Worm (Caenorhabditis elegans): ENCODE results near the gene T05B4.8.

Gene T05B4.8

DNA sequence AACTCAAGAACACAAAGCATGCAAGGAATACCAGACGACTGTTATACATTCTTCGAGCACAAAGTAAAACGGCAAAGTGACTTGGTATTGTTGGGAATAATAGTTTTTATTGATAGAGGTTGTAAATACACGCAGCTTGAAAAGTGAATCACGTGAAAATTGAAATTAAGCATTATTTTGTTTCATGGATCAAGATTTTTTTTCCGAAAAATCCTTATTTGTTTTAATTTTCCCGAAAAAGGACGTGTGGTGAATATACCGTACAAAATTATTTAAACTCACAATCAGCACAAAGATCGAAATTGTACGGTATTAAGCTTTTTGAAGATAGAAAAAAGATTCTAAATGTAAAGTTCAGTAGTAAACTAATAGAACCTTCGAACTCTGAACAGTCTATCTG lies 6.1 kb downstream of the T05B4.8 start, which contains the start of gene clc-18:
Gene clc-18, minus strand, starts transcription at position 101 of the 400 bp plus-strand sequence.
- no peak for TF ChIP-seq jun-1 (tag; optimal IDR thresholded peaks at IDR 0.05)
- TF ChIP-seq nhr-90 (tag; optimal IDR thresholded peaks at IDR 0.05; ENCODE audit: poor library complexity): no peak
- no peak for TF ChIP-seq lin-35 (GFP tag; optimal IDR thresholded peaks at IDR 0.05)
- TF ChIP-seq zip-4 (GFP tag; optimal IDR thresholded peaks at IDR 0.05): no peak
- no peak for TF ChIP-seq fos-1 (tag; optimal IDR thresholded peaks at IDR 0.05)
- TF ChIP-seq unc-86 (tag; optimal IDR thresholded peaks at IDR 0.05): no peak
- no peak for TF ChIP-seq nhr-11 (tag; optimal IDR thresholded peaks at IDR 0.05)
- TF ChIP-seq blmp-1 (tag; optimal IDR thresholded peaks at IDR 0.05): no peak
- TF ChIP-seq lir-3 (tag; optimal IDR thresholded peaks at IDR 0.05; ENCODE audit: poor library complexity): no peak
- TF ChIP-seq mdl-1 (tag; optimal IDR thresholded peaks at IDR 0.05): no peak
- no peak for TF ChIP-seq hlh-17 (GFP tag; optimal IDR thresholded peaks at IDR 0.05; ENCODE audit: borderline replicate concordance)
- TF ChIP-seq nhr-76 (tag; optimal IDR thresholded peaks at IDR 0.05): no peak
- TF ChIP-seq ztf-4 (tag; optimal IDR thresholded peaks at IDR 0.05): no peak
- TF ChIP-seq unc-30 (tag; optimal IDR thresholded peaks at IDR 0.05): no peak
- TF ChIP-seq sup-37 (GFP tag; optimal IDR thresholded peaks at IDR 0.05): no peak
- no peak for TF ChIP-seq nhr-85 (tag)
- TF ChIP-seq zag-1 (tag; optimal IDR thresholded peaks at IDR 0.05): no peak
- TF ChIP-seq ets-5 (GFP tag; IDR thresholded peaks at IDR 0.05): no peak
- TF ChIP-seq nhr-28 (tag; optimal IDR thresholded peaks at IDR 0.05): no peak
- no peak for TF ChIP-seq lin-39 (tag; optimal IDR thresholded peaks at IDR 0.05)

DNA sequence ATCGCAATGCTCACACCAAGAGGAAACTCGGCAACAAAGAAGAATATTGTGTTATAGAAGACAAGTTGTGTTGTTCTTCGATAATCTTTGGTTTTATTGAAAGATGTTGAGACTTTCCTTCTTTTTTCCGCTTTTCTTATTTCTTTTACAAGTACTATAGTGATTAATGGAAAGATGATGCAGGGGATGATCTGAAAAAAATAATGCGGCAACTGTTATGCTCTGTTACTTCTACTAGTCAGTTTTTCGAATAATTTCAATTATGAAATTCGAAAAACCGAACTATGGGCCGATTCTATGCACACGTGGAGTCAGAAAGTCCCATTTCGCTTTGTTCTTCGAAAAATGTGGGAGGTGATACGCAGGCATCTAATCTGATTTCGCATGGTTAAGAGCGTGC lies 9.3 kb downstream of the T05B4.8 start:
- TF ChIP-seq Y116A8C.19 (tag; optimal IDR thresholded peaks at IDR 0.05; ENCODE audit: borderline replicate concordance) (no peak), mdl-1 (tag; optimal IDR thresholded peaks at IDR 0.05) (no peak), efl-1 (optimal IDR thresholded peaks at IDR 0.05) (no peak), efl-1 (GFP tag; optimal IDR thresholded peaks at IDR 0.05 in 1 of 2) (peak in 1 of 2 experiments; percentile 90)

DNA sequence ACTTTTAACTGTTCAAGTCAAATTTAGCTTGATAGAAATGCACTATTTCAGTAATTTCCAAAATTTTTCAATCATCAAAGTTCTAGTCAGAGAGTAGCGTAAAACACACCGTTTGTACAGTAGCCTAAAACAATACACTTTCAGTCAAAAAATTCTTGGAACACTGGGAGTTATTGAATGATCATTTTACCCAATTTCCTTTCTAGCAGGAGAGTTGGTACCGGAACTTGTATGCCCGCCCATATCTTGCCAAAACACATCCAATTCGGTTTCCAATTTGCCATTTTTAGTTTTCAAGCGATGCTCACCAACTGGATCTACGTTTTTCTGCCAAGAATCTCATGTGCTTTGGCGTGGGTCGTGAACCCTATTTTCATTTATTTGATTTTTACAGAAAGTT lies 11.7 kb downstream of the T05B4.8 start, which contains the start of gene srj-39:
Gene srj-39, plus strand, starts transcription at position 301 of the 400 bp plus-strand sequence.
- TF ChIP-seq nhr-76 (tag; optimal IDR thresholded peaks at IDR 0.05) (no peak), aha-1 (tag; optimal IDR thresholded peaks at IDR 0.05) (no peak), ceh-88 (GFP tag; IDR thresholded peaks at IDR 0.05) (no peak), sup-37 (GFP tag; optimal IDR thresholded peaks at IDR 0.05) (no peak), snpc-4 (tag; optimal IDR thresholded peaks at IDR 0.05) (no peak), irx-1 (tag; optimal IDR thresholded peaks at IDR 0.05) (no peak), dpl-1 (GFP tag; optimal IDR thresholded peaks at IDR 0.05) (no peak), fkh-4 (tag; optimal IDR thresholded peaks at IDR 0.05; ENCODE audit: borderline replicate concordance) (no peak), pag-3 (tag; optimal IDR thresholded peaks at IDR 0.05; ENCODE audit: borderline replicate concordance, insufficient read depth) (no peak), swsn-7 (tag; optimal IDR thresholded peaks at IDR 0.05) (no peak), Y116A8C.19 (tag; optimal IDR thresholded peaks at IDR 0.05; ENCODE audit: borderline replicate concordance) (no peak), unc-62 (GFP tag; optimal IDR thresholded peaks at IDR 0.05) (no peak), ceh-63 (GFP tag; optimal IDR thresholded peaks at IDR 0.05) (no peak), C16A3.4 (tag; optimal IDR thresholded peaks at IDR 0.05) (no peak), aly-2 (tag; optimal IDR thresholded peaks at IDR 0.05) (no peak), mef-2 (tag; optimal IDR thresholded peaks at IDR 0.05) (no peak), nhr-77 (tag; optimal IDR thresholded peaks at IDR 0.05) (no peak)

DNA sequence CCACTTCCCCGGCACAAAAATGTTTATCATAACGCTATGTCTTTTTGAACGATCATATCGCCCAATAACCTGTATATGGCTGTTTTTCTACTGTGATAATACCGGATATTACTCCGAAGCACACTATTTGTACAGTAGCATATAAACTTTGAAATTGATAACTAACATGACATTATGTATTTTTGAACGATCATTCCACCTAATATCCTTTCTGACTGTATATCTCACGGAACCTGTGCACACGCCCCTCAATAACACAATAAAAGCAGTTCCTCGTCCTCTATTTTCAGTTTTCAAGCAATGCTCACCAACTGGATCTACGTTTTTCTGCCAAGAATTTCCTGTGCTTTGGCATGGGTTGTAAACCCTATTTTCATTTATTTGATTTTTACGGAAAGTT lies 14.4 kb downstream of the T05B4.8 start, which contains the start of gene srj-40:
Gene srj-40, plus strand, starts transcription at position 301 of the 400 bp plus-strand sequence.
- TF ChIP-seq vab-15 (tag; optimal IDR thresholded peaks at IDR 0.05) (no peak), hpl-2 (GFP tag; optimal IDR thresholded peaks at IDR 0.05) (no peak), fos-1 (tag; optimal IDR thresholded peaks at IDR 0.05) (no peak), mdl-1 (tag; optimal IDR thresholded peaks at IDR 0.05) (no peak), blmp-1 (tag; optimal IDR thresholded peaks at IDR 0.05) (no peak), ces-1 (GFP tag; optimal IDR thresholded peaks at IDR 0.05) (no peak), lin-15B (tag; optimal IDR thresholded peaks at IDR 0.05) (no peak), jun-1 (tag; optimal IDR thresholded peaks at IDR 0.05) (no peak), nhr-237 (tag; optimal IDR thresholded peaks at IDR 0.05) (no peak), nhr-71 (tag; optimal IDR thresholded peaks at IDR 0.05) (no peak), skn-1 (tag; optimal IDR thresholded peaks at IDR 0.05) (no peak), nhr-76 (tag; optimal IDR thresholded peaks at IDR 0.05) (no peak), irx-1 (tag; optimal IDR thresholded peaks at IDR 0.05) (no peak), snu-23 (GFP tag; optimal IDR thresholded peaks at IDR 0.05) (no peak), mep-1 (tag; optimal IDR thresholded peaks at IDR 0.05) (no peak), F16B12.6 (tag; optimal IDR thresholded peaks at IDR 0.05) (no peak), unc-98 (GFP tag; IDR thresholded peaks at IDR 0.05) (no peak), C34B4.2 (tag; optimal IDR thresholded peaks at IDR 0.05) (no peak), isw-1 (GFP tag; IDR thresholded peaks at IDR 0.05) (no peak)

Measured in whole organism, L1 larva.